Worm (Caenorhabditis elegans) whole organism, L4 larva: ENCODE measurements around the gene T26H5.10.

Experiments used
- F26F4.8 ChIP-seq: fragments of 200-800 bp; sonication (Bioruptor generic); conservative IDR thresholded peaks from 2 replicates; pipeline ENCODE4 v1.3.6; 2022; ENCODE audit warnings: missing genetic modification characterization, missing compliant biosample characterization
- F49E8.2 ChIP-seq: sonication (generic microtip); optimal IDR thresholded peaks from 2 replicates; lab custom pipeline; 2016; ENCODE audit warnings: missing compliant biosample characterization, mild to moderate bottlenecking, missing genetic modification characterization, borderline replicate concordance
- T20F7.1 ChIP-seq: fragments of 200-800 bp; sonication (Bioruptor generic); optimal IDR thresholded peaks from 2 replicates; lab custom pipeline; 2018; ENCODE audit warnings: mild to moderate bottlenecking, missing genetic modification characterization, missing compliant biosample characterization
- T26A8.4 ChIP-seq: fragments of 200-800 bp; sonication (Bioruptor generic); IDR thresholded peaks from 2 replicates; pipeline ENCODE4 v1.3.6; 2022; ENCODE audit warnings: missing genetic modification characterization, missing compliant biosample characterization
- Y105C5A.15 ChIP-seq: fragments of 200-800 bp; sonication (Bioruptor generic); IDR thresholded peaks from 2 replicates; pipeline ENCODE4 v1.3.6; 2022; ENCODE audit warnings: missing genetic modification characterization, missing compliant biosample characterization
- Y48G9A.11 ChIP-seq: fragments of 200-800 bp; sonication (Bioruptor generic); IDR thresholded peaks from 2 replicates; pipeline ENCODE4 v1.3.6; 2022; ENCODE audit warnings: missing genetic modification reagents, missing genetic modification characterization, missing compliant biosample characterization
- ZK337.2 ChIP-seq: fragments of 200-800 bp; sonication (Bioruptor generic); IDR thresholded peaks from 2 replicates; pipeline ENCODE4 v1.3.6; 2022; ENCODE audit warnings: missing genetic modification reagents, missing genetic modification characterization, missing compliant biosample characterization
- ZK546.5 ChIP-seq, 2 experiments: sonication (generic microtip); optimal IDR thresholded peaks; 2 replicates each; lab custom pipeline; 2017; ENCODE audit warnings: missing biosample characterization in 2 of 2, missing genetic modification characterization in 2 of 2
- aly-2 ChIP-seq: sonication (generic microtip); optimal IDR thresholded peaks from 2 replicates; lab custom pipeline; 2018; ENCODE audit warnings: missing biosample characterization, missing genetic modification characterization
- arid-1 ChIP-seq: fragments of 200-800 bp; sonication (Bioruptor generic); conservative IDR thresholded peaks from 2 replicates; pipeline ENCODE4 v1.3.6; 2022; ENCODE audit warnings: missing genetic modification reagents, missing genetic modification characterization, missing compliant biosample characterization
- attf-4 ChIP-seq: sonication (generic microtip); optimal IDR thresholded peaks from 3 replicates; lab custom pipeline; 2017; ENCODE audit warnings: missing biosample characterization, missing genetic modification characterization
- ceh-28 ChIP-seq: fragments of 150-350 bp; optimal IDR thresholded peaks from 2 replicates; lab custom pipeline; 2014; ENCODE audit warnings: missing biosample characterization, missing genetic modification reagents, missing genetic modification characterization
- ceh-82 ChIP-seq: sonication (generic microtip); optimal IDR thresholded peaks from 2 replicates; lab custom pipeline; 2017; ENCODE audit warnings: missing biosample characterization, missing genetic modification characterization
- ctbp-1 ChIP-seq: fragments of 200-800 bp; sonication (Bioruptor generic); IDR thresholded peaks from 2 replicates; pipeline ENCODE4 v1.3.6; 2022; ENCODE audit warnings: missing genetic modification reagents, missing genetic modification characterization, missing compliant biosample characterization
- daf-8 ChIP-seq: fragments of 200-800 bp; sonication (Bioruptor generic); IDR thresholded peaks from 2 replicates; pipeline ENCODE4 v1.3.6; 2022; ENCODE audit warnings: missing genetic modification characterization, missing compliant biosample characterization
- dmd-8 ChIP-seq: fragments of 200-800 bp; sonication (Bioruptor generic); IDR thresholded peaks from 2 replicates; pipeline ENCODE4 v1.3.6; 2022; ENCODE audit warnings: missing genetic modification characterization, missing compliant biosample characterization
- dmd-9 ChIP-seq: fragments of 200-800 bp; sonication (Bioruptor generic); IDR thresholded peaks from 2 replicates; pipeline ENCODE4 v1.3.6; 2022; ENCODE audit warnings: missing genetic modification reagents, missing genetic modification characterization, missing compliant biosample characterization
- egl-27 ChIP-seq: sonication (generic microtip); optimal IDR thresholded peaks from 3 replicates; lab custom pipeline; 2017; ENCODE audit warnings: missing biosample characterization, missing genetic modification reagents, missing genetic modification characterization
- egl-43 ChIP-seq: fragments of 200-800 bp; sonication (Bioruptor generic); IDR thresholded peaks from 2 replicates; pipeline ENCODE4 v1.3.6; 2022; ENCODE audit warnings: missing genetic modification reagents, missing genetic modification characterization, missing compliant biosample characterization
- fkh-10 ChIP-seq: fragments of 150-350 bp; optimal IDR thresholded peaks from 2 replicates; lab custom pipeline; 2014; ENCODE audit warnings: missing biosample characterization, missing genetic modification reagents, missing genetic modification characterization
- fos-1 ChIP-seq: fragments of 150-350 bp; optimal IDR thresholded peaks from 2 replicates; lab custom pipeline; 2014; ENCODE audit warnings: missing biosample characterization, missing genetic modification characterization
- gei-8 ChIP-seq: fragments of 200-800 bp; sonication (Bioruptor generic); optimal IDR thresholded peaks from 2 replicates; lab custom pipeline; 2018; ENCODE audit warnings: mild to moderate bottlenecking, missing genetic modification characterization, missing compliant biosample characterization
- hif-1 ChIP-seq, 2 experiments: sonication (generic microtip); optimal IDR thresholded peaks; 2 replicates each; lab custom pipeline; 2016 to 2017; ENCODE audit warnings: missing compliant biosample characterization in 2 of 2, missing genetic modification characterization in 2 of 2, missing genetic modification reagents in 2 of 2, missing genotype in 2 of 2, mild to moderate bottlenecking in 1 of 2
- hlh-11 ChIP-seq: fragments of 200-800 bp; sonication (Bioruptor generic); optimal IDR thresholded peaks from 2 replicates; lab custom pipeline; 2018; ENCODE audit warnings: mild to moderate bottlenecking, missing genetic modification characterization, missing compliant biosample characterization
- jun-1 ChIP-seq: fragments of 150-350 bp; optimal IDR thresholded peaks from 2 replicates; lab custom pipeline; 2014; ENCODE audit warnings: missing biosample characterization, missing genetic modification reagents, missing genetic modification characterization
- lim-7 ChIP-seq: fragments of 200-800 bp; sonication (Bioruptor generic); IDR thresholded peaks from 2 replicates; pipeline ENCODE4 v1.3.6; 2022; ENCODE audit warnings: missing genetic modification characterization, missing compliant biosample characterization
- lin-38 ChIP-seq: fragments of 200-800 bp; sonication (Bioruptor generic); IDR thresholded peaks from 2 replicates; pipeline ENCODE4 v1.3.6; 2022; ENCODE audit warnings: missing genetic modification reagents, missing genetic modification characterization, missing compliant biosample characterization
- madf-5 ChIP-seq, 2 experiments: fragments of 200-800 bp; sonication (Bioruptor generic); IDR thresholded peaks; 2 replicates each; pipeline ENCODE4 v1.3.6; 2022; ENCODE audit warnings: missing compliant biosample characterization in 2 of 2, missing genetic modification characterization in 2 of 2
- mdt-29 ChIP-seq: fragments of 200-800 bp; sonication (Bioruptor generic); IDR thresholded peaks from 2 replicates; pipeline ENCODE4 v1.3.6; 2022; ENCODE audit warnings: missing genetic modification reagents, missing genetic modification characterization, missing compliant biosample characterization
- mep-1 ChIP-seq: fragments of 150-350 bp; sonication (generic microtip); optimal IDR thresholded peaks from 3 replicates; lab custom pipeline; 2014; ENCODE audit warnings: missing biosample characterization, missing genetic modification characterization
- mes-2 ChIP-seq: sonication (generic microtip); optimal IDR thresholded peaks from 2 replicates; lab custom pipeline; 2016; ENCODE audit warnings: missing genotype, mild to moderate bottlenecking, missing genetic modification characterization, missing compliant biosample characterization; ENCODE audit not compliant: poor library complexity, severe bottlenecking
- nhr-11 ChIP-seq: fragments of 150-350 bp; optimal IDR thresholded peaks from 2 replicates; lab custom pipeline; 2014; ENCODE audit warnings: missing biosample characterization, missing genetic modification characterization
- nhr-111 ChIP-seq: fragments of 200-800 bp; sonication (Bioruptor generic); optimal IDR thresholded peaks from 2 replicates; lab custom pipeline; 2018; ENCODE audit warnings: mild to moderate bottlenecking, missing genetic modification characterization, missing compliant biosample characterization
- nhr-25 ChIP-seq: sonication (generic microtip); optimal IDR thresholded peaks from 2 replicates; lab custom pipeline; 2017; ENCODE audit warnings: missing genetic modification characterization, mild to moderate bottlenecking, missing compliant biosample characterization, antibody characterized with exemption, moderate library complexity, borderline replicate concordance; ENCODE audit not compliant: insufficient read depth
- nhr-6 ChIP-seq: fragments of 150-350 bp; optimal IDR thresholded peaks from 2 replicates; lab custom pipeline; 2014; ENCODE audit warnings: missing biosample characterization, missing genetic modification characterization
- nhr-76 ChIP-seq: fragments of 150-350 bp; optimal IDR thresholded peaks from 2 replicates; lab custom pipeline; 2014; ENCODE audit warnings: missing biosample characterization, missing genetic modification characterization
- nhr-77 ChIP-seq: fragments of 150-350 bp; optimal IDR thresholded peaks from 2 replicates; lab custom pipeline; 2014; ENCODE audit warnings: missing biosample characterization, missing genetic modification characterization
- pha-4 ChIP-seq, 2 experiments: fragments of 150-350 bp in 1 of 2; fragments of 200-800 bp in 1 of 2; sonication (Bioruptor generic) in 1 of 2; IDR thresholded peaks in 1 of 2; optimal IDR thresholded peaks in 1 of 2; 2 replicates each; pipeline versions ENCODE4 v1.3.6 to Lab custom; 2014 to 2022; ENCODE audit warnings: missing genetic modification characterization in 2 of 2, missing genetic modification reagents in 2 of 2, missing biosample characterization in 1 of 2, missing compliant biosample characterization in 1 of 2
- php-3 ChIP-seq: fragments of 200-800 bp; sonication (Bioruptor generic); IDR thresholded peaks from 2 replicates; pipeline ENCODE4 v1.3.6; 2022; ENCODE audit warnings: missing genetic modification reagents, missing genetic modification characterization, missing compliant biosample characterization
- pqm-1 ChIP-seq: sonication (generic microtip); optimal IDR thresholded peaks from 2 replicates; lab custom pipeline; 2017; ENCODE audit warnings: missing biosample characterization, missing genetic modification characterization
- rbr-2 ChIP-seq: sonication (generic microtip); optimal IDR thresholded peaks from 2 replicates; lab custom pipeline; 2016; ENCODE audit warnings: missing genotype, missing genetic modification characterization, missing compliant biosample characterization
- snpc-1.2 ChIP-seq: fragments of 200-800 bp; sonication (Bioruptor generic); IDR thresholded peaks from 2 replicates; pipeline ENCODE4 v1.3.6; 2022; ENCODE audit warnings: missing genetic modification reagents, missing genetic modification characterization, missing compliant biosample characterization
- snpc-4 ChIP-seq: fragments of 150-350 bp; optimal IDR thresholded peaks from 2 replicates; lab custom pipeline; 2014; ENCODE audit warnings: missing biosample characterization, missing genetic modification characterization
- spr-3 ChIP-seq: fragments of 200-800 bp; sonication (Bioruptor generic); optimal IDR thresholded peaks from 2 replicates; lab custom pipeline; 2018; ENCODE audit warnings: mild to moderate bottlenecking, missing genetic modification characterization, missing compliant biosample characterization
- tag-97 ChIP-seq: fragments of 200-800 bp; sonication (Bioruptor generic); IDR thresholded peaks from 2 replicates; pipeline ENCODE4 v1.3.6; 2022; ENCODE audit warnings: missing genetic modification characterization, missing compliant biosample characterization
- tra-1 ChIP-seq: fragments of 200-800 bp; sonication (Bioruptor generic); IDR thresholded peaks from 2 replicates; pipeline ENCODE4 v1.3.6; 2022; ENCODE audit warnings: missing genetic modification reagents, missing genetic modification characterization, missing compliant biosample characterization
- unc-130 ChIP-seq: sonication (generic microtip); optimal IDR thresholded peaks from 2 replicates; lab custom pipeline; 2016; ENCODE audit warnings: missing genetic modification reagents, missing genetic modification characterization, missing compliant biosample characterization
- unc-62 ChIP-seq, 3 experiments: fragments of 150-350 bp in 1 of 3; sonication (generic microtip); optimal IDR thresholded peaks in 2 of 3; peaks in 1 of 3; 1 replicate in 1 of 3; 2 replicates in 2 of 3; lab custom pipeline; 2014 to 2017; ENCODE audit warnings: missing biosample characterization in 3 of 3, missing genetic modification characterization in 3 of 3, missing genetic modification reagents in 3 of 3, missing genotype in 1 of 3
- zag-1 ChIP-seq: fragments of 150-350 bp; optimal IDR thresholded peaks from 2 replicates; lab custom pipeline; 2014; ENCODE audit warnings: missing biosample characterization, missing genetic modification characterization
- zip-11 ChIP-seq: fragments of 200-800 bp; sonication (Bioruptor generic); IDR thresholded peaks from 2 replicates; pipeline ENCODE4 v1.3.6; 2022; ENCODE audit warnings: missing genetic modification characterization, missing compliant biosample characterization

Gene T26H5.10

DNA sequence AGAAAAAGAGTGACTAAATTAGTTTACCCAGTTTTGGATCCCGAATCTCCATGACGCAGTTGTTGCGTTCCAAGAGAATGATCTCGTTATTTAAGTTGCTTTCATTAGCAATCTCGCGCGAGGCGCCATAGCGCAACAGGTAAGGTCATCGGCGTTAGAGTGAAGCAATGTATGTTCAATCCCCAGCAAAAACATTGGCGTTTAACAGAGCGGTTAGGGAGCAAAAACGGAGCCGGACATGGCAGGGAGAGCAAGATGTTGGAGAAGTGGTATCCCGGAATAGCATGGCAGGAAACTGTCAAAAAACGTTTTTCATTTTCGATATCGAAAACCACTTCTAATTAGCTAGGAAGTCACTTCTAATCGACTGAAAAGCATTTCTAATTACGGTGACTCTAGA is 10.7 kb upstream of the T26H5.10 start (continued):
- TF ChIP-seq nhr-111 (GFP tag; lab: Kevin White, UChicago) (peak; percentile 39), pha-4 (GFP tag; IDR thresholded peaks at IDR 0.05; lab: Robert Waterston, UW) (no peak), pha-4 (tag; optimal IDR thresholded peaks at IDR 0.05; lab: Kevin White, UChicago) (no peak), fos-1 (tag; lab: Kevin White, UChicago) (no peak), attf-4 (tag; lab: Kevin White, UChicago) (no peak), lin-38 (GFP tag; lab: Robert Waterston, UW) (no peak), nhr-25 (tag; lab: Kevin White, UChicago) (no peak), zip-11 (no peak), ZK337.2 (GFP tag; lab: Robert Waterston, UW) (no peak), snpc-1.2 (GFP tag; lab: Robert Waterston, UW) (peak; percentile 73), spr-3 (GFP tag; lab: Kevin White, UChicago) (no peak), nhr-11 (tag; lab: Kevin White, UChicago) (no peak), tra-1 (no peak), tag-97 (GFP tag; lab: Robert Waterston, UW) (no peak), ceh-28 (tag; lab: Kevin White, UChicago) (no peak), F26F4.8 (0 out of 2 replicates have a peak, but pooled peaks have one; percentile 66), fkh-10 (GFP tag; lab: Kevin White, UChicago) (no peak), gei-8 (GFP tag; lab: Kevin White, UChicago) (no peak), ctbp-1 (GFP tag; lab: Robert Waterston, UW) (no peak), egl-27 (tag; lab: Kevin White, UChicago) (no peak), jun-1 (tag; lab: Kevin White, UChicago) (no peak), snpc-4 (tag; lab: Kevin White, UChicago) (no peak), dmd-9 (GFP tag; lab: Robert Waterston, UW) (no peak), ZK546.5 (tag; optimal IDR thresholded peaks at IDR 0.05; lab: Kevin White, UChicago) (no peak), nhr-76 (tag; lab: Kevin White, UChicago) (no peak), pqm-1 (tag; lab: Kevin White, UChicago) (no peak), F49E8.2 (tag; lab: Kevin White, UChicago) (no peak), aly-2 (no peak), ceh-82 (tag; lab: Kevin White, UChicago) (no peak), unc-130 (GFP tag; lab: Kevin White, UChicago) (no peak), arid-1 (GFP tag; lab: Robert Waterston, UW) (peak; percentile 75; the same call in 1 of the 2 replicates), mep-1 (tag; lab: Kevin White, UChicago) (no peak), mdt-29 (GFP tag; lab: Robert Waterston, UW) (peak; percentile 26; the same call in 1 of the 2 replicates), lim-7 (GFP tag; lab: Robert Waterston, UW) (peak; percentile 77), php-3 (GFP tag; lab: Robert Waterston, UW) (0 out of 2 replicates have a peak, but pooled peaks have one; percentile 41), madf-5 (GFP tag; IDR thresholded peaks at IDR 0.05; lab: Robert Waterston, UW) (peak in 1 of 2 experiments; percentile 65; a peak in 1 of 4 replicates), hif-1 (tag; optimal IDR thresholded peaks at IDR 0.05; lab: Kevin White, UChicago) (no peak), Y48G9A.11 (0 out of 2 replicates have a peak, but pooled peaks have one; percentile 34), T20F7.1 (GFP tag; lab: Kevin White, UChicago) (no peak), daf-8 (GFP tag; lab: Robert Waterston, UW) (no peak), Y105C5A.15 (GFP tag; lab: Robert Waterston, UW) (peak; percentile 82; the same call in 1 of the 2 replicates), unc-62 (GFP tag; optimal IDR thresholded peaks at IDR 0.05 in 1 of 2; lab: Kevin White, UChicago) (no peak), unc-62 (tag; optimal IDR thresholded peaks at IDR 0.05; lab: Kevin White, UChicago) (no peak), nhr-6 (tag; lab: Kevin White, UChicago) (no peak), zag-1 (no peak), hlh-11 (no peak), dmd-8 (GFP tag; lab: Robert Waterston, UW) (peak; percentile 87), egl-43 (GFP tag; lab: Robert Waterston, UW) (peak; percentile 89; the same call in 1 of the 2 replicates), T26A8.4 (GFP tag; lab: Robert Waterston, UW) (no peak), mes-2 (tag; lab: Kevin White, UChicago) (peak; percentile 45), rbr-2 (tag; lab: Kevin White, UChicago) (no peak), nhr-77 (tag; lab: Kevin White, UChicago) (no peak)
